Fruit fly (Drosophila melanogaster): Measurements from ENCODE around the gene Leash.

The Leash gene

dm6 chr3R:10879219-10879618 lies 6.1 kb upstream of the Leash start, which contains the start of gene CG14695:
CG14695 (minus strand) TSS chr3R:10879319.
- TF ChIP-seq ovo (GFP tag; optimal IDR thresholded peaks at IDR 0.05) (no peak), CG7045 (GFP tag; optimal IDR thresholded peaks at IDR 0.05) (no peak)

dm6 chr3R:10881824-10882559 lies 3.3 kb upstream of the Leash start, which contains the start of gene Tpc1:
Tpc1 (minus strand) TSS chr3R:10882188.
- TF ChIP-seq Mnt (GFP tag; optimal IDR thresholded peaks at IDR 0.05) (peak; percentile 56), CG11617 (GFP tag; optimal IDR thresholded peaks at IDR 0.05) (no peak), pad (GFP tag; optimal IDR thresholded peaks at IDR 0.05) (no peak), toe (GFP tag; optimal IDR thresholded peaks at IDR 0.05) (peak; percentile 64), Crg-1 (GFP tag; optimal IDR thresholded peaks at IDR 0.05) (peak; percentile 53), tj (GFP tag; optimal IDR thresholded peaks at IDR 0.05) (no peak), cic (GFP tag; optimal IDR thresholded peaks at IDR 0.05) (peak; percentile 18), bab1 (GFP tag; optimal IDR thresholded peaks at IDR 0.05) (peak; percentile 71), cnc (optimal IDR thresholded peaks at IDR 0.05) (no peak), CG5204 (GFP tag; optimal IDR thresholded peaks at IDR 0.05) (no peak), CG7101 (tag; optimal IDR thresholded peaks at IDR 0.05) (no peak), CG14711 (tag; optimal IDR thresholded peaks at IDR 0.05) (peak; percentile 8), CG1620 (GFP tag; optimal IDR thresholded peaks at IDR 0.05) (peak; percentile 70), CG12768 (GFP tag; optimal IDR thresholded peaks at IDR 0.05) (peak; percentile 39), Clk (GFP tag; optimal IDR thresholded peaks at IDR 0.05) (no peak), ovo (GFP tag; optimal IDR thresholded peaks at IDR 0.05) (peak; percentile 9), CG33017 (tag; optimal IDR thresholded peaks at IDR 0.05) (no peak), Hr96 (GFP tag; optimal IDR thresholded peaks at IDR 0.05) (peak; percentile 43), CG7045 (GFP tag; optimal IDR thresholded peaks at IDR 0.05) (no peak)

DNA sequence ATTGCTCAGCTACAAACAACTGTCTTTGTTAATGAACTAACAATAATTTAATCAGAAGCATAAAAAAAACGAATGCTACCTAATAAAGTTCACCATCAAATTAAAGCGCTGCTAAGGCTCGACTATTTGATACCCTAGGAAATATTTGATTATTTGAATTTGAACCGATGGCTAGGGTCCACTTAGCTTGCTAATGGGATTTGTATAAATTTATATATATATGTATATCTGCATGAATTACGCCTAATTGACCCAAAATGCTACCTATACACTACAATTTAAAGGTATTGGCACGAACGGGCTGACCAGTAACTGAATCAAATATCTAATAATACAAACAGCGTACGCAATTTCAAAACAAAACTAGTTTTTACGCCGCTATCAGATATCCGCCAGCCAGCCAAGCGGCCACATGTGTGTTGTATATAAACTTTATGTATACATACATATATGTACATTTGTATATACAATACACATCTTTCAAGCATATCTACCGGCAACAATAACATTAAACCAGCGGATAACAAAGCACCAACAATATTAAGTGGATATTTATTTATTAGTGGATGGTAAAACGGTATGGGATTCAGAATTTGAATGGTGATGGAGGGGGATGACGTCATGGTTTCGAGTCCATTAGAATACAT lies 1.2 kb upstream of the Leash start:
- TF ChIP-seq CG5204 (GFP tag; optimal IDR thresholded peaks at IDR 0.05) (no peak), CG12768 (GFP tag; optimal IDR thresholded peaks at IDR 0.05) (peak; percentile 7), CG33017 (tag; optimal IDR thresholded peaks at IDR 0.05) (peak; percentile 25), cic (GFP tag; optimal IDR thresholded peaks at IDR 0.05) (no peak)

dm6 chr3R:10884678-10885421 lies 490 bp upstream of the Leash start, which contains the start of gene CG14696:
CG14696 (minus strand) TSS chr3R:10885001.
- TF ChIP-seq CG14711 (tag; optimal IDR thresholded peaks at IDR 0.05) (no peak), Clk (GFP tag; optimal IDR thresholded peaks at IDR 0.05) (no peak), cic (GFP tag; optimal IDR thresholded peaks at IDR 0.05) (no peak), CG1620 (GFP tag; optimal IDR thresholded peaks at IDR 0.05) (no peak), Crg-1 (GFP tag; optimal IDR thresholded peaks at IDR 0.05) (no peak), CG33017 (tag; optimal IDR thresholded peaks at IDR 0.05) (no peak), CG5204 (GFP tag; optimal IDR thresholded peaks at IDR 0.05) (no peak), pad (GFP tag; optimal IDR thresholded peaks at IDR 0.05) (no peak), toe (GFP tag; optimal IDR thresholded peaks at IDR 0.05) (no peak), Mnt (GFP tag; optimal IDR thresholded peaks at IDR 0.05) (no peak), CG7101 (tag; optimal IDR thresholded peaks at IDR 0.05) (no peak), kay (GFP tag; ENCODE audit: borderline replicate concordance) (no peak), ovo (GFP tag; optimal IDR thresholded peaks at IDR 0.05) (no peak)

dm6 chr3R:10886462-10887315 lies 1.3 kb downstream of the Leash start:
- TF ChIP-seq pad (GFP tag; optimal IDR thresholded peaks at IDR 0.05) (peak; percentile 97), CG33017 (tag; optimal IDR thresholded peaks at IDR 0.05) (peak; percentile 94), cic (GFP tag; optimal IDR thresholded peaks at IDR 0.05) (peak; percentile 87), Clk (GFP tag; optimal IDR thresholded peaks at IDR 0.05) (peak; percentile 88), CG1620 (GFP tag; optimal IDR thresholded peaks at IDR 0.05) (peak; percentile 89), CG7101 (tag; optimal IDR thresholded peaks at IDR 0.05) (peak; percentile 95), kay (GFP tag; ENCODE audit: borderline replicate concordance) (no peak), CG14711 (tag; optimal IDR thresholded peaks at IDR 0.05) (peak; percentile 87), tj (GFP tag; optimal IDR thresholded peaks at IDR 0.05) (peak; percentile 78), toe (GFP tag; optimal IDR thresholded peaks at IDR 0.05) (peak; percentile 92), cnc (optimal IDR thresholded peaks at IDR 0.05) (no peak), Hr96 (GFP tag; optimal IDR thresholded peaks at IDR 0.05) (peak; percentile 92), CG12768 (GFP tag; optimal IDR thresholded peaks at IDR 0.05) (peak; percentile 94), Mnt (GFP tag; optimal IDR thresholded peaks at IDR 0.05) (peak; percentile 83), CG11617 (GFP tag; optimal IDR thresholded peaks at IDR 0.05) (peak; percentile 97), CG5204 (GFP tag; optimal IDR thresholded peaks at IDR 0.05) (peak; percentile 97), bab1 (GFP tag; optimal IDR thresholded peaks at IDR 0.05) (peak; percentile 95), CG7045 (GFP tag; optimal IDR thresholded peaks at IDR 0.05) (peak; percentile 94), Crg-1 (GFP tag; optimal IDR thresholded peaks at IDR 0.05) (peak; percentile 94), ovo (GFP tag; optimal IDR thresholded peaks at IDR 0.05) (peak; percentile 79)
